Worm (Caenorhabditis elegans): ENCODE measurements around the gene B0393.5.
A peak's percentile ranks its signal among the peaks of the same experiment; 100 is the strongest.

The B0393.5 gene

ce11 chrIII:4721750-4722149, 43.8 kb upstream of the B0393.5 start, which contains the start of gene acy-1:
acy-1 (plus strand) TSS chrIII:4722095.
- TF ChIP-seq mep-1 (tag; optimal IDR thresholded peaks at IDR 0.05) (peak; percentile 74), F37D6.2 (tag; optimal IDR thresholded peaks at IDR 0.05) (peak; percentile 42), nhr-42 (GFP tag; IDR thresholded peaks at IDR 0.05) (no peak), lin-39 (tag; optimal IDR thresholded peaks at IDR 0.05) (no peak), madf-9 (GFP tag; conservative IDR thresholded peaks at IDR 0.05) (no peak), snpc-4 (tag; optimal IDR thresholded peaks at IDR 0.05) (no peak), mdt-29 (GFP tag; IDR thresholded peaks at IDR 0.05) (no peak), zip-2 (tag; optimal IDR thresholded peaks at IDR 0.05) (no peak), hmg-1.1 (GFP tag; IDR thresholded peaks at IDR 0.05) (peak; percentile 79), fos-1 (tag; optimal IDR thresholded peaks at IDR 0.05) (no peak), dmd-6 (GFP tag; IDR thresholded peaks at IDR 0.05) (peak; percentile 28; the same call in 1 of the 2 replicates), F44E2.7 (GFP tag; IDR thresholded peaks at IDR 0.05) (no peak), dmd-8 (GFP tag; IDR thresholded peaks at IDR 0.05) (0 out of 2 replicates have a peak, but pooled peaks have one; percentile 48), fkh-10 (GFP tag; optimal IDR thresholded peaks at IDR 0.05) (peak; percentile 83), unc-62 (GFP tag; optimal IDR thresholded peaks at IDR 0.05 in 1 of 2) (peak in 1 of 2 experiments; percentile 30), unc-62 (tag; optimal IDR thresholded peaks at IDR 0.05) (no peak), zfp-2 (tag; optimal IDR thresholded peaks at IDR 0.05) (no peak), jun-1 (tag; optimal IDR thresholded peaks at IDR 0.05) (no peak), ceh-44 (GFP tag; IDR thresholded peaks at IDR 0.05) (no peak), nhr-111 (GFP tag; optimal IDR thresholded peaks at IDR 0.05) (no peak), F10B5.3 (tag; optimal IDR thresholded peaks at IDR 0.05) (no peak), daf-8 (GFP tag; IDR thresholded peaks at IDR 0.05) (no peak), snpc-1.2 (GFP tag; IDR thresholded peaks at IDR 0.05) (no peak), spr-3 (GFP tag; optimal IDR thresholded peaks at IDR 0.05) (no peak), nhr-28 (tag; optimal IDR thresholded peaks at IDR 0.05) (no peak), dpl-1 (GFP tag; optimal IDR thresholded peaks at IDR 0.05) (peak; percentile 58), egl-27 (tag; optimal IDR thresholded peaks at IDR 0.05) (no peak), ctbp-1 (GFP tag; IDR thresholded peaks at IDR 0.05) (peak; percentile 70), nhr-10 (tag; optimal IDR thresholded peaks at IDR 0.05) (no peak), php-3 (GFP tag; IDR thresholded peaks at IDR 0.05) (no peak), dve-1 (tag; optimal IDR thresholded peaks at IDR 0.05; ENCODE audit: insufficient read depth) (no peak), Y75B8A.6 (GFP tag; IDR thresholded peaks at IDR 0.05) (no peak), lin-15B (tag; optimal IDR thresholded peaks at IDR 0.05) (no peak), nhr-25 (tag; optimal IDR thresholded peaks at IDR 0.05; ENCODE audit: borderline replicate concordance, insufficient read depth) (no peak), T26A8.4 (GFP tag; IDR thresholded peaks at IDR 0.05) (no peak), pha-4 (GFP tag; IDR thresholded peaks at IDR 0.05) (no peak), pha-4 (tag; optimal IDR thresholded peaks at IDR 0.05) (peak; percentile 14), nhr-102 (tag; optimal IDR thresholded peaks at IDR 0.05) (no peak), ztf-11 (tag; optimal IDR thresholded peaks at IDR 0.05) (no peak), nhr-41 (GFP tag; IDR thresholded peaks at IDR 0.05) (no peak), nhr-76 (tag; optimal IDR thresholded peaks at IDR 0.05) (no peak), unc-130 (GFP tag; optimal IDR thresholded peaks at IDR 0.05) (no peak), lim-7 (GFP tag; IDR thresholded peaks at IDR 0.05) (no peak), D1046.2 (GFP tag; IDR thresholded peaks at IDR 0.05) (no peak), hlh-30 (tag; optimal IDR thresholded peaks at IDR 0.05; ENCODE audit: insufficient read depth) (no peak), attf-4 (tag; optimal IDR thresholded peaks at IDR 0.05) (no peak), lin-13 (GFP tag; optimal IDR thresholded peaks at IDR 0.05) (peak; percentile 19), mxl-2 (GFP tag; conservative IDR thresholded peaks at IDR 0.05) (no peak), rbr-2 (tag; optimal IDR thresholded peaks at IDR 0.05) (peak; percentile 76), hlh-11 (tag; optimal IDR thresholded peaks at IDR 0.05) (peak; percentile 60), aha-1 (tag) (peak; percentile 95), vab-7 (GFP tag; IDR thresholded peaks at IDR 0.05) (no peak), mes-2 (tag; optimal IDR thresholded peaks at IDR 0.05; ENCODE audit: poor library complexity, severe bottlenecking) (peak; percentile 45)

All from whole organism, L4 larva.